Fruit fly (Drosophila melanogaster) whole organism, wandering third instar larva: Measurements from ENCODE around the gene LysD.

Experiments used
- Abd-B ChIP-seq: fragments of >200 bp; optimal IDR thresholded peaks from 2 replicates; lab custom pipeline; 2017; ENCODE audit warnings: missing biosample characterization, missing genetic modification characterization
- CG9705 ChIP-seq: fragments of 200-800 bp; sonication (Bioruptor generic); optimal IDR thresholded peaks from 2 replicates; lab custom pipeline; 2018; ENCODE audit warnings: missing biosample characterization, mild to moderate bottlenecking, missing genetic modification characterization
- CrebA ChIP-seq: fragments of 200-800 bp; sonication (Bioruptor generic); optimal IDR thresholded peaks from 2 replicates; lab custom pipeline; 2016; ENCODE audit warnings: missing biosample characterization, mild to moderate bottlenecking, missing genetic modification characterization, borderline replicate concordance
- Dif ChIP-seq: fragments of 200-275, 200-300 bp; sonication (Bioruptor generic); optimal IDR thresholded peaks from 2 replicates; lab custom pipeline; 2018; ENCODE audit warnings: missing biosample characterization, missing genetic modification characterization; ENCODE audit not compliant: partially characterized antibody
- HLH106 ChIP-seq: fragments of 200-800 bp; optimal IDR thresholded peaks from 3 replicates; lab custom pipeline; 2019; ENCODE audit warnings: missing biosample characterization, mild to moderate bottlenecking, missing genetic modification characterization, moderate library complexity
- Hnf4 ChIP-seq: fragments of 200-800 bp; sonication (Bioruptor generic); optimal IDR thresholded peaks from 2 replicates; lab custom pipeline; 2016; ENCODE audit warnings: missing biosample characterization, mild to moderate bottlenecking, missing genetic modification characterization
- Mio ChIP-seq: sonication (Bioruptor generic); optimal IDR thresholded peaks from 2 replicates; lab custom pipeline; 2016; ENCODE audit warnings: missing biosample characterization, missing genetic modification characterization
- OdsH ChIP-seq: fragments of 200-800 bp; sonication (Bioruptor generic); optimal IDR thresholded peaks from 2 replicates; lab custom pipeline; 2016; ENCODE audit warnings: missing biosample characterization, mild to moderate bottlenecking, missing genetic modification characterization
- Rel ChIP-seq, 2 experiments: fragments of 200-800 bp; sonication (Bioruptor generic) in 1 of 2; optimal IDR thresholded peaks; 2 replicates in 1 of 2; 3 replicates in 1 of 2; lab custom pipeline; 2016 to 2019; ENCODE audit warnings: mild to moderate bottlenecking in 2 of 2, missing biosample characterization in 2 of 2, missing genetic modification characterization in 2 of 2, moderate library complexity in 1 of 2
- Sp1 ChIP-seq: fragments of 200-800 bp; sonication (Bioruptor generic); optimal IDR thresholded peaks from 3 replicates; lab custom pipeline; 2019; ENCODE audit warnings: missing biosample characterization, mild to moderate bottlenecking, missing genetic modification characterization, moderate library complexity
- Vsx2 ChIP-seq: fragments of 200-300, 225-300 bp; sonication (Bioruptor generic); optimal IDR thresholded peaks from 2 replicates; lab custom pipeline; 2018; ENCODE audit warnings: missing biosample characterization, missing genetic modification characterization; ENCODE audit not compliant: partially characterized antibody
- dl ChIP-seq, 2 experiments: fragments of 175-275, 200-275 bp in 1 of 2; fragments of 200-275 bp in 1 of 2; sonication (Bioruptor generic); optimal IDR thresholded peaks; lab custom pipeline; 2018; ENCODE audit warnings: mild to moderate bottlenecking in 2 of 2, missing biosample characterization in 2 of 2, missing genetic modification characterization in 2 of 2, moderate library complexity in 2 of 2; ENCODE audit not compliant: partially characterized antibody in 2 of 2, insufficient read depth in 1 of 2
- dmrt93B ChIP-seq: fragments of 200-800 bp; sonication (Bioruptor generic); optimal IDR thresholded peaks from 2 replicates; lab custom pipeline; 2018; ENCODE audit warnings: missing biosample characterization, mild to moderate bottlenecking, missing genetic modification characterization
- dsf ChIP-seq: sonication (Bioruptor generic); optimal IDR thresholded peaks from 2 replicates; lab custom pipeline; 2016; ENCODE audit warnings: missing biosample characterization, missing genetic modification characterization, borderline replicate concordance
- ey ChIP-seq: fragments of 200-800 bp; sonication (Bioruptor generic); optimal IDR thresholded peaks from 2 replicates; lab custom pipeline; 2016; ENCODE audit warnings: missing biosample characterization, missing genetic modification characterization
- foxo ChIP-seq, 2 experiments: fragments of 200-800 bp; sonication (Bioruptor generic); optimal IDR thresholded peaks; 2 replicates in 1 of 2; 3 replicates in 1 of 2; lab custom pipeline; 2016 to 2017; ENCODE audit warnings: missing biosample characterization in 2 of 2, missing genetic modification characterization in 2 of 2
- fru ChIP-seq: fragments of 200-800 bp; sonication (Bioruptor generic); optimal IDR thresholded peaks from 3 replicates; lab custom pipeline; 2016; ENCODE audit warnings: missing biosample characterization, mild to moderate bottlenecking, missing genetic modification characterization
- h ChIP-seq: fragments of 200-800 bp; sonication (Bioruptor generic); optimal IDR thresholded peaks from 3 replicates; lab custom pipeline; 2016; ENCODE audit warnings: missing biosample characterization, mild to moderate bottlenecking, missing genetic modification characterization
- jim ChIP-seq: fragments of 175-275, 200-325 bp; sonication (Bioruptor generic); optimal IDR thresholded peaks from 2 replicates; lab custom pipeline; 2016; ENCODE audit warnings: missing biosample characterization, mild to moderate bottlenecking, missing genetic modification characterization
- lola ChIP-seq: fragments of >200 bp; optimal IDR thresholded peaks from 2 replicates; lab custom pipeline; 2017; ENCODE audit warnings: missing biosample characterization, missing genetic modification characterization
- psq ChIP-seq: fragments of 200-800 bp; sonication (Bioruptor generic); optimal IDR thresholded peaks from 3 replicates; lab custom pipeline; 2017; ENCODE audit warnings: missing biosample characterization, mild to moderate bottlenecking, missing genetic modification characterization, moderate library complexity
- rgr ChIP-seq: fragments of 200-800 bp; sonication (Bioruptor generic); optimal IDR thresholded peaks from 3 replicates; lab custom pipeline; 2016; ENCODE audit warnings: missing biosample characterization, mild to moderate bottlenecking, missing genetic modification characterization
- sage ChIP-seq: fragments of 200-800 bp; sonication (Bioruptor generic); optimal IDR thresholded peaks from 2 replicates; lab custom pipeline; 2016; ENCODE audit warnings: missing biosample characterization, mild to moderate bottlenecking, missing genetic modification characterization
- sv ChIP-seq: fragments of 200-800 bp; sonication (Bioruptor generic); optimal IDR thresholded peaks from 3 replicates; lab custom pipeline; 2016; ENCODE audit warnings: missing biosample characterization, missing genetic modification characterization
- tai ChIP-seq: sonication (Bioruptor generic); optimal IDR thresholded peaks from 2 replicates; lab custom pipeline; 2016; ENCODE audit warnings: missing biosample characterization, missing genetic modification characterization

LysD gene

DNA sequence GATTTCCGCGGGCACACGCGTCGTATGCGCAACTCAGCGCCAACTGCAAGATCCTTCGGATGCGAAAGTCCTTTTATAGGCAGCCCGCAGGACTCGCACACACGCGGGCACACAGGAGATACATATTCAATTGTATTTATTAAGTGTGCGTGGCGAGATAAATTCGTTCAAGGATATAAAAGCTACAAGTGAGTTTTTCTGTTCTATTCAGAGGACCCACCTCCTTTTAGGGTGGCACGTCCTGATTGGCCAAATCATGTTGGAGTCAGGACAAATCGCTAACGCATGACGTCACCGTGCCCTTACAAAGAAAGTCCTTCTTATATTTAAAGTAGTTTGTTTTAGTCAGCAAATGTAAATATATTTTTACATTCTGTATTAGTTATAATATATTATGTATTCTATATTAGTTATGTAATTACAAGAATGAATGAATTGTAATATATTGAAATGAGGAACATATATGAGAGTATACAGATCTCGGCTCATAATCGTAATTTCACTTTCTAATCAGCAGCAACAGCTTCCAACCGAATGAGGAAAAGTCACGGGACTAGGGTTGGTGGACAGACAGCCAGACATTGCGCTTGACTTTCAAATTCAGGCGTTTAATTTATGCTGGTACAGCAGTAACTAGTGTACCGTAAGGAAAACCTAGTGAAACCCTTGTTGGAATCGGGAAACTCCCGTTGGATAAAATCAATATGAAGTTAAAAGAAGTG lies 17.7 kb downstream of the LysD start, which contains the start of gene Trhn:
Gene Trhn (minus strand): TSS at position 51 of the 722 bp plus-strand sequence.
- TF ChIP-seq dsf (no peak), Sp1 (GFP tag; lab: Kevin White, UChicago) (no peak), fru (GFP tag; lab: Kevin White, UChicago) (no peak), Abd-B (GFP tag; lab: Kevin White, UChicago) (no peak), psq (no peak), dmrt93B (GFP tag; lab: Kevin White, UChicago) (no peak), Vsx2 (no peak), h (GFP tag; lab: Kevin White, UChicago) (no peak), tai (GFP tag; lab: Kevin White, UChicago) (no peak), OdsH (GFP tag; lab: Kevin White, UChicago) (no peak), Dif (GFP tag; lab: Kevin White, UChicago) (no peak)

DNA sequence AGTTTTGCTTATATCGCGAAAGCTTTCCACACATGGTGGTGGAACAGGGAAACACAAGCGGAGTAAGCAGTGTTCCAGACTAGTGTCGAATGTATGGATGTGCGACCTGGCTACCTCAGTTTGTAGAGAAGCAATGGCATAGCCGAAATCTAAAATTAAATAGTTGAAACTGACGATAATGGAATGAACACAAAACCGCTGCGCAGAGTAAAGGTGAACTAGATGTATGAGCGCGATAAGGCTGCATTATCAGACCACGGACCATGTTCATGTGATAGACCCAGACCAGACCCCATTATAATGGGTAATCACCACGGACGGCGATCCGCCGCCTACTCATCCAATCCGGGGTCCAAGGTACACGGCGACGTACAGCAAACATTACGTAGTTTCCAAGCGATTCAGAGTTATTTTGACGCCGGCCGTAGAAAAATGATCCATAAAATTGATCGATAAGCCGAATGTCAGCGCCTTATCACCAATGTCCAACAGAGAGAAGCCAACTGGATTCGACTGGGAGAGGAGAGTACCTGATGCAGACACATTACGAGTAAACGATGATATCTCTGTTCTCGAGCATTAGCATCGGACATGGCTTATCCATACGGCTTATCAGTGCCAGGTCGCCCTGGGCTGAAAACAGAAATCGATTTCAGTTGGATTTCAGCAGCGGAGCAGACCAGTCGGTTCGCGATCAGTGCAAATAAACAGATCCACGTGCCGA lies 21.9 kb downstream of the LysD start, which contains the start of gene CG13912:
Gene CG13912 (plus strand): TSS at position 653 of the 724 bp plus-strand sequence.
- peak; percentile 24 for TF ChIP-seq Hnf4
- TF ChIP-seq Rel (GFP tag; optimal IDR thresholded peaks at IDR 0.05; lab: Kevin White, UChicago), result no peak
- TF ChIP-seq Rel (tag; optimal IDR thresholded peaks at IDR 0.05; lab: Kevin White, UChicago), result peak; percentile 89
- TF ChIP-seq CrebA (GFP tag; lab: Kevin White, UChicago), result peak; percentile 17
- TF ChIP-seq jim (GFP tag; lab: Kevin White, UChicago), result no peak
- no peak for TF ChIP-seq h (GFP tag; lab: Kevin White, UChicago)

DNA sequence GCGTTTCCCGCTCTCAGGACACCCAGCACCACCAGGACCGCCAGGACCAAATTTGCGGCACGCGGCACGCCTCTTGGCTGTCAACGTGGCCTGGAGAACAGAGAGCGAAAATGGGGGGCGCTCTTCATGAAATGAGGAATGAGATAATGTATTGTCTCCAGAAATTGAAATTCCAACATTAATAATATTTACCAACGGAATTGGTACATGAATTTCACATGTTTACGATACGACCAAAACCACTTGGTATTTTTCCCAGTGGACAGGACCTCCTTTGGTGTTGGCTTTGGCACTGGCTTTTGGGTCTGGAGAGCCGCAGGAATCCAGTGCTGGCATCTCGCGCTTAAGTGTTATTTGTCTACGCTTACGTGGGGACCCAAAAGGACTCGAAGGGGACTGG lies 27.5 kb downstream of the LysD start:
- peak; percentile 18 for TF ChIP-seq fru (GFP tag; lab: Kevin White, UChicago)
- TF ChIP-seq ey (GFP tag; lab: Kevin White, UChicago), result peak; percentile 30
- peak; percentile 10 for TF ChIP-seq rgr (GFP tag; lab: Kevin White, UChicago)
- TF ChIP-seq HLH106, result peak; percentile 30
- no peak for TF ChIP-seq Mio (GFP tag; lab: Kevin White, UChicago)
- TF ChIP-seq sage (GFP tag; lab: Kevin White, UChicago), result no peak
- peak in 1 of 2 experiments; percentile 31 for TF ChIP-seq foxo (GFP tag; optimal IDR thresholded peaks at IDR 0.05; lab: Kevin White, UChicago)
- TF ChIP-seq tai (GFP tag; lab: Kevin White, UChicago), result no peak

DNA sequence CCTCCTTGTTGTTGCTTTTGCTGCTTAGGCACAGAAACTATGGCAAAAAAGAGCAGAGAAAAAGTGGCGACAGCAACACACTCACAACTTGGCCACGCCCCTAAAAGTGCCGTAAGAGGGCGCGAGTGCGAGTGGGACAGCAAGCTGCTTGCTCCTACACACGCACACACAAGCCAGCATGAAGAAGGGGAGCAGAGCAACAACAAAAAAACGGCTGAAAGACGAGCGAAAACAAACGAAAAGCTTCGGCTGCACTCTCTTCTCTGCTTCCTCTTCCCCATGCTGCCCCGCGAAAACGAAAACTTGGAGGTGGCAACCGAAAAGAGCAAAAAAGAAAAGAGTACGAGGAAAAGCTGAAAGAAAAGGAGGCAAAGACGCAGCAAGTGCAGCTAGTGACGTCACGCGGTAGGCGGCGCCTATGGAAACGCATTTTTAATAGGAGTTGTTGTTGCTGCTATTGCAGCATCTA lies 32.8 kb downstream of the LysD start:
- no peak for TF ChIP-seq Vsx2
- TF ChIP-seq lola (GFP tag; lab: Kevin White, UChicago), result no peak
- peak; percentile 68 for TF ChIP-seq jim (GFP tag; lab: Kevin White, UChicago)
- TF ChIP-seq dl (GFP tag; optimal IDR thresholded peaks at IDR 0.05; lab: Kevin White, UChicago; ENCODE audit: insufficient read depth in 1 of 2, partially characterized antibody in 2 of 2), result peak in 1 of 2 experiments; percentile 30
- peak; percentile 92 for TF ChIP-seq psq
- TF ChIP-seq ey (GFP tag; lab: Kevin White, UChicago), result no peak
- TF ChIP-seq CG9705 (GFP tag; lab: Kevin White, UChicago), result no peak
- TF ChIP-seq dsf, result no peak
- peak; percentile 28 for TF ChIP-seq Sp1 (GFP tag; lab: Kevin White, UChicago)
- TF ChIP-seq fru (GFP tag; lab: Kevin White, UChicago), result no peak
- no peak for TF ChIP-seq Rel (GFP tag; optimal IDR thresholded peaks at IDR 0.05; lab: Kevin White, UChicago)
- peak; percentile 31 for TF ChIP-seq Rel (tag; optimal IDR thresholded peaks at IDR 0.05; lab: Kevin White, UChicago)

DNA sequence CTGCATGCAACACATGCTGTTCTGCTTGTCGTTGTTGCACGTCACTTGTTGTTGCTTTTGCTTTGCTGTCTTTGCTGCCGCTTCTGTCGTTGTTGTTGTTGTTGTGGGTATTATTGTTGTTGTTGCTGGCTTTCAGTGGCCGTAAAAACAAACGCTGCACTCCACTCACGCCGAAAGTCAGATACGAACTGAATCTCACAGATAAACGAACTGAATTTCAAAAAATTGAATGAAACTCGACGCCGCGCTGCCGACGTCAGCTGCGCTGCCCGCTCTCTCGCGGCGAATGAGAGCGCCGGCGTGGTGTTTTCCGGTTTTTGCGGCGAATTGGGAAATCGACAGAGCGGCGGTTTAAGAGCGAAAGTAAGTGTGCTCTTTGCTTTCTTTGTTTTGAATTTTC lies 33.9 kb downstream of the LysD start, which contains the start of gene bab2:
Gene bab2 (minus strand): TSS at position 192 of the 400 bp plus-strand sequence.
- TF ChIP-seq CrebA (GFP tag; lab: Kevin White, UChicago) (peak; percentile 5), Vsx2 (peak; percentile 5), psq (peak; percentile 34), dl (GFP tag; optimal IDR thresholded peaks at IDR 0.05; lab: Kevin White, UChicago; ENCODE audit: insufficient read depth in 1 of 2, partially characterized antibody in 2 of 2) (peak in 1 of 2 experiments; percentile 4), Mio (GFP tag; lab: Kevin White, UChicago) (no peak), Dif (GFP tag; lab: Kevin White, UChicago) (peak; percentile 77), dmrt93B (GFP tag; lab: Kevin White, UChicago) (no peak), rgr (GFP tag; lab: Kevin White, UChicago) (peak; percentile 13), h (GFP tag; lab: Kevin White, UChicago) (no peak), sv (GFP tag; lab: Kevin White, UChicago) (no peak)
